Fruit fly (Drosophila melanogaster) whole organism, prepupa: Measurements from ENCODE around the gene Nop56.

Source experiments
- CG11294 ChIP-seq: fragments of 200-800 bp; sonication (Bioruptor generic); IDR thresholded peaks from 2 replicates; pipeline ENCODE4 v1.3.6; 2022; ENCODE audit warnings: missing biosample characterization, missing genetic modification characterization
- CG34406 ChIP-seq: fragments of 200-800 bp; sonication (Bioruptor generic); optimal IDR thresholded peaks from 3 replicates; lab custom pipeline; 2016; ENCODE audit warnings: missing biosample characterization, missing genetic modification characterization
- CG6808 ChIP-seq: fragments of 200-800 bp; sonication (Bioruptor generic); optimal IDR thresholded peaks from 3 replicates; lab custom pipeline; 2017; ENCODE audit warnings: missing biosample characterization, missing genetic modification characterization, mild to moderate bottlenecking, moderate library complexity, missing genetic modification reagents
- Ets96B ChIP-seq: fragments of 200-800 bp; optimal IDR thresholded peaks from 2 replicates; lab custom pipeline; 2019; ENCODE audit warnings: missing biosample characterization, mild to moderate bottlenecking, missing genetic modification characterization, moderate library complexity
- Hr4 ChIP-seq: fragments of 200-800 bp; sonication (Bioruptor generic); optimal IDR thresholded peaks from 3 replicates; lab custom pipeline; 2016; ENCODE audit warnings: missing biosample characterization, missing genetic modification characterization
- OdsH ChIP-seq: fragments of 200-800 bp; sonication (Bioruptor generic); optimal IDR thresholded peaks from 3 replicates; lab custom pipeline; 2016; ENCODE audit warnings: missing biosample characterization, missing genetic modification characterization
- Smox ChIP-seq: fragments of 200-800 bp; sonication (Bioruptor generic); optimal IDR thresholded peaks from 3 replicates; lab custom pipeline; 2016; ENCODE audit warnings: missing biosample characterization, missing genetic modification characterization
- dsx ChIP-seq: fragments of 200-800 bp; optimal IDR thresholded peaks from 3 replicates; lab custom pipeline; 2019; ENCODE audit warnings: missing biosample characterization, mild to moderate bottlenecking, missing genetic modification characterization, moderate library complexity; ENCODE audit not compliant: poor library complexity, severe bottlenecking
- esn ChIP-seq: fragments of 200-800 bp; sonication (Bioruptor generic); optimal IDR thresholded peaks from 2 replicates; lab custom pipeline; 2016; ENCODE audit warnings: missing biosample characterization, mild to moderate bottlenecking, missing genetic modification characterization, moderate library complexity
- vri ChIP-seq: fragments of 200-800 bp; sonication (Bioruptor generic); optimal IDR thresholded peaks from 3 replicates; lab custom pipeline; 2016; ENCODE audit warnings: missing biosample characterization, mild to moderate bottlenecking, missing genetic modification characterization

DNA sequence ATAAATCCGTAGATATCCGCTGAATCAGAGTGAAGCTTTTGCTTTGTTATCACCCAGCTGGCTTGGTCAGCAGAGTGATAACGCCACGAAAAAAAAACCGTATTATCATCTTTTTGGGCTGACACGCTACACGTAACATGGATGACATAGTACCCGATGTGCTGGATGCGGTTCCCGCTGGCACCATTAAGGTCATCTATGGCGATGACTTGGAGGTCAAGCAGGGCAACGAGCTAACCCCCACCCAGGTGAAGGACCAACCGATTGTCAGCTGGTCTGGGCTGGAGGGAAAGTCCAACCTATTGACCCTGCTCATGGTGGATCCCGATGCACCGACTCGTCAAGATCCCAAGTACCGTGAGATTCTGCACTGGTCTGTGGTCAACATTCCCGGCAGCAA lies 44.3 kb upstream of the Nop56 start:
- TF ChIP-seq vri (GFP tag; lab: Kevin White, UChicago), result peak; percentile 32
- no peak for TF ChIP-seq CG11294
- TF ChIP-seq OdsH (GFP tag; lab: Kevin White, UChicago), result no peak
- TF ChIP-seq CG6808 (GFP tag; lab: Kevin White, UChicago), result no peak
- TF ChIP-seq CG34406 (GFP tag; lab: Kevin White, UChicago), result no peak
- no peak for TF ChIP-seq dsx
- no peak for TF ChIP-seq esn
- no peak for TF ChIP-seq Smox (GFP tag; lab: Kevin White, UChicago)
- no peak for TF ChIP-seq Ets96B (tag; lab: Kevin White, UChicago)
- TF ChIP-seq Hr4 (GFP tag; lab: Kevin White, UChicago), result no peak
